Fruit fly (Drosophila melanogaster): Measurements from ENCODE around the gene CG10920.

Gene CG10920

DNA sequence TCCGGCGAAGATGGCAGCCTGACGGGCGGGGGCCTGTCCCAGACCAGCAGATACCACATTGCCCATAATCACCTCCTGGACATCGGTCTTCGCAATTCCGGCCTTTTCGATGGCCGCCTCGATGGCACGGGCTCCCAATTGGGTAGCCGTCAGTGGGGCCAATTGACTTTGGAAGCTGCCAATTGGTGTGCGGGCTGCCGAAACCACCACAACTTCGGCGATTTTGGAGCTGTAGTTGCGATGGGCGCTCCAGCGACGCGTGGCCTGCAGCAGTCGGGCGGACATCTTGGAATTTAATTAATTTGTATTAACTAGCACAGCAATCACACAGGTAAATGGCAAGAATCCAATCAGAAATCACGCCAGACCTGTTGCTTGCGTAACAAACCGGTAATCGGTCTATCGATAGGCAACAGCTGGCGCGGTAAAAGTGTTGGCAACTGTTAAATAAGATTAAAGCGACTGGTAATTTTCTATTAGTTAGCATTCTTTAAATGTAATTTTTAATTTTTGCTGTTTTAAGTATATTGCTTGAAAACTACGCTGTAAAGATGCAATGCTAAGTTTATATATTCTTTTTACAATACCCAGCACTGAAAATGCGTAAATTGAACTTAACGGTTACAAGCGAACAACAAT lies 34.5 kb upstream of the CG10920 start, which contains the start of gene Acat1 (continued):
- peak; percentile 38 for TF ChIP-seq Dad (GFP tag; optimal IDR thresholded peaks at IDR 0.05)
- peak; percentile 49 for TF ChIP-seq Sry-β (GFP tag; optimal IDR thresholded peaks at IDR 0.05)
- peak; percentile 27 for TF ChIP-seq Lhr (GFP tag; optimal IDR thresholded peaks at IDR 0.05)
- peak; percentile 54 for TF ChIP-seq CG18011 (GFP tag; optimal IDR thresholded peaks at IDR 0.05)
- no peak for TF ChIP-seq CG17361 (GFP tag; IDR thresholded peaks at IDR 0.05)
- TF ChIP-seq CrebB (tag; optimal IDR thresholded peaks at IDR 0.05) = no peak
- peak; percentile 35 for TF ChIP-seq Dp (GFP tag; optimal IDR thresholded peaks at IDR 0.05)
- peak; percentile 15 for TF ChIP-seq CG12236 (GFP tag; optimal IDR thresholded peaks at IDR 0.05)
- TF ChIP-seq eyg (GFP tag; optimal IDR thresholded peaks at IDR 0.05) = no peak
- TF ChIP-seq CG13624 (GFP tag; optimal IDR thresholded peaks at IDR 0.05) = peak; percentile 39
- peak; percentile 7; the same call in 1 of the 2 replicates for TF ChIP-seq al (GFP tag; IDR thresholded peaks at IDR 0.05)
- TF ChIP-seq CG31388 (GFP tag; optimal IDR thresholded peaks at IDR 0.05) = no peak
- TF ChIP-seq repo (GFP tag; optimal IDR thresholded peaks at IDR 0.05) = peak; percentile 42
- peak; percentile 52 for TF ChIP-seq trem (tag; optimal IDR thresholded peaks at IDR 0.05)
- TF ChIP-seq CG2199 (GFP tag; IDR thresholded peaks at IDR 0.05) = 0 out of 3 replicates have a peak, but pooled peaks have one; percentile 15
- TF ChIP-seq Dip2 (GFP tag; IDR thresholded peaks at IDR 0.05) = no peak
- TF ChIP-seq CG11560 (tag; IDR thresholded peaks at IDR 0.05) = 0 out of 3 replicates have a peak, but pooled peaks have one; percentile 10
- no peak for TF ChIP-seq CG13894 (tag; optimal IDR thresholded peaks at IDR 0.05)
- TF ChIP-seq CG15514 (GFP tag; optimal IDR thresholded peaks at IDR 0.05) = peak; percentile 66
- no peak for TF ChIP-seq CG4328 (GFP tag; optimal IDR thresholded peaks at IDR 0.05)
- TF ChIP-seq tap (tag; optimal IDR thresholded peaks at IDR 0.05) = peak; percentile 27
- peak; percentile 38; the same call in 1 of the 2 replicates for TF ChIP-seq nerfin-2 (GFP tag; IDR thresholded peaks at IDR 0.05; ENCODE audit: partially characterized antibody)
- TF ChIP-seq CG3838 (GFP tag; optimal IDR thresholded peaks at IDR 0.05) = no peak
- TF ChIP-seq MTF-1 (GFP tag; optimal IDR thresholded peaks at IDR 0.05; ENCODE audit: borderline replicate concordance) = peak; percentile 6
- TF ChIP-seq prd (optimal IDR thresholded peaks at IDR 0.05) = no peak
- peak; percentile 72 for TF ChIP-seq prd (GFP tag; IDR thresholded peaks at IDR 0.05)
- TF ChIP-seq CG30403 (GFP tag; optimal IDR thresholded peaks at IDR 0.05) = peak; percentile 71
- peak; percentile 12 for TF ChIP-seq Abd-B (GFP tag; optimal IDR thresholded peaks at IDR 0.05)
- no peak for TF ChIP-seq mirr (GFP tag; optimal IDR thresholded peaks at IDR 0.05)
- peak in 1 of 3 experiments; percentile 30 for TF ChIP-seq lola (GFP tag; optimal IDR thresholded peaks at IDR 0.05)
- peak; percentile 19 for TF ChIP-seq CG7987 (GFP tag; optimal IDR thresholded peaks at IDR 0.05)
- peak; percentile 18; the same call in 1 of the 2 replicates for TF ChIP-seq hbn (GFP tag; IDR thresholded peaks at IDR 0.05; ENCODE audit: partially characterized antibody)
- TF ChIP-seq jigr1 (GFP tag; IDR thresholded peaks at IDR 0.05) = no peak
- peak; percentile 49 for TF ChIP-seq az2 (GFP tag; optimal IDR thresholded peaks at IDR 0.05)
- TF ChIP-seq Pdp1 (GFP tag; optimal IDR thresholded peaks at IDR 0.05) = peak; percentile 48 to 100
- TF ChIP-seq gro (GFP tag; optimal IDR thresholded peaks at IDR 0.05) = no peak
- TF ChIP-seq CG1233 (GFP tag; optimal IDR thresholded peaks at IDR 0.05) = peak; percentile 33
- peak; percentile 37 for TF ChIP-seq CoRest (tag; optimal IDR thresholded peaks at IDR 0.05)
- peak; percentile 43 for TF ChIP-seq CG17829 (tag; optimal IDR thresholded peaks at IDR 0.05)
- no peak for TF ChIP-seq CG4404 (GFP tag; IDR thresholded peaks at IDR 0.05)
- peak; percentile 44 to 64 for TF ChIP-seq dpn (GFP tag; optimal IDR thresholded peaks at IDR 0.05)
- peak; percentile 62 for TF ChIP-seq CG13287 (GFP tag; IDR thresholded peaks at IDR 0.05; ENCODE audit: partially characterized antibody)
- TF ChIP-seq scrt (GFP tag; optimal IDR thresholded peaks at IDR 0.05) = peak; percentile 91
- no peak for TF ChIP-seq CG14860 (GFP tag; IDR thresholded peaks at IDR 0.05; ENCODE audit: partially characterized antibody)
- TF ChIP-seq CG11696 (GFP tag; IDR thresholded peaks at IDR 0.05) = no peak
- no peak for TF ChIP-seq CG9797 (GFP tag; optimal IDR thresholded peaks at IDR 0.05)
- peak; percentile 56 for TF ChIP-seq CG18262 (tag; optimal IDR thresholded peaks at IDR 0.05)
- TF ChIP-seq Rfx (GFP tag; IDR thresholded peaks at IDR 0.05) = peak; percentile 72
